ENCODE assay signal across 6 worm cellular contexts in the genomic region with DNA sequence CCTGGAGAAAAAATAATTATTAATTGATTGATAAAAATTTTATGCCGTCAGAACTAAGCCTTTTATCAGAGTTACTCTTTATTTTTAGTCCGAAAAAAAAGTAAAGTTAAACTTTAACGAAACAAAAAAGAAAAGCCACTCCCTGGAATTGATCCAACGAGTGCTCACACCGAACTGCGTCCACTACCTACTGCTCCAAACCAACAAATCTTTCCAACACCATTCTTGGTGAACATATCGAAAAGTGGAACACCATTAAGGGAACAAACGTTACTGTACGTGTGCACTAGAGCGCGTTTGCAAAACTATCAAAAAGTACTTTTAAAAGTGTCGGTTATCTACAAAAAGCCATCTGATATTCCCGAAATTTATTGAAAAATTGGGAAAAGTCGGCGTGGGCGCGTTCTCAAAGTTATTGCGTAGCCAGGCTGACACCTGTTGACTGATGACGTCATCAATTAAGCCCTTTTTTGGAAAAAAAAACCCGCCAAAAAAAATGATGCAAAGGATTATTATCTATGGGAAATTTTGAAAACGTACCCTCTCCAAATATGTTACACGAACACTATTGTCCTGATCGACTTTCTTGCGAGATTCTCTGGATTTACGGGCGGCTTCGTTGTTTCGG.
TF ChIP-seq lines count a peak whose summit lies in the region.

No protein-coding gene starts in this region.

TF ChIP-seq in whole organism, L3 larva, 47 proteins besides CTCF, POLR2A, EP300 and RAD21:
- TF ChIP-seq snpc-4 (tag; optimal IDR thresholded peaks at IDR 0.05; lab: Kevin White, UChicago) (peak; percentile 20), tbx-2 (tag; optimal IDR thresholded peaks at IDR 0.05; lab: Kevin White, UChicago) (no peak)

TF ChIP-seq in whole organism, L4 larva, 104 proteins besides CTCF, POLR2A, EP300 and RAD21 (continues in another document):
- peak; percentile 14 for TF ChIP-seq F10B5.3 (tag; optimal IDR thresholded peaks at IDR 0.05; lab: Kevin White, UChicago)
- no peak for TF ChIP-seq dve-1 (tag; optimal IDR thresholded peaks at IDR 0.05; lab: Kevin White, UChicago; ENCODE audit: insufficient read depth)
- TF ChIP-seq lin-1 (GFP tag; IDR thresholded peaks at IDR 0.05; lab: Robert Waterston, UW): peak; percentile 65
- TF ChIP-seq ceh-20 (GFP tag; IDR thresholded peaks at IDR 0.05; lab: Robert Waterston, UW): no peak
- TF ChIP-seq rbr-2 (tag; optimal IDR thresholded peaks at IDR 0.05; lab: Kevin White, UChicago): no peak
- TF ChIP-seq nhr-41 (GFP tag; IDR thresholded peaks at IDR 0.05; lab: Robert Waterston, UW): 0 out of 2 replicates have a peak, but pooled peaks have one; percentile 14
- TF ChIP-seq nhr-11 (tag; optimal IDR thresholded peaks at IDR 0.05; lab: Kevin White, UChicago): no peak
- peak; percentile 46 for TF ChIP-seq spr-1 (tag; optimal IDR thresholded peaks at IDR 0.05; lab: Kevin White, UChicago)
- TF ChIP-seq fkh-10 (GFP tag; optimal IDR thresholded peaks at IDR 0.05; lab: Kevin White, UChicago): no peak
- TF ChIP-seq daf-12 (tag; optimal IDR thresholded peaks at IDR 0.05; lab: Kevin White, UChicago): no peak
- TF ChIP-seq T26A8.4 (GFP tag; IDR thresholded peaks at IDR 0.05; lab: Robert Waterston, UW): peak; percentile 74
- peak; percentile 73 for TF ChIP-seq vab-7 (GFP tag; IDR thresholded peaks at IDR 0.05; lab: Robert Waterston, UW)
- no peak for TF ChIP-seq zfp-2 (tag; optimal IDR thresholded peaks at IDR 0.05; lab: Kevin White, UChicago)
- TF ChIP-seq arid-1 (GFP tag; conservative IDR thresholded peaks at IDR 0.05; lab: Robert Waterston, UW): peak; percentile 88
- no peak for TF ChIP-seq snpc-4 (tag; optimal IDR thresholded peaks at IDR 0.05; lab: Kevin White, UChicago)
- TF ChIP-seq tag-97 (GFP tag; IDR thresholded peaks at IDR 0.05; lab: Robert Waterston, UW): no peak

TF ChIP-seq in whole organism, early embryonic, 17 proteins besides CTCF, POLR2A, EP300 and RAD21:
- TF ChIP-seq tbx-37 (GFP tag; conservative IDR thresholded peaks at IDR 0.05; lab: Robert Waterston, UW) (no peak), hmbx-1 (tag; optimal IDR thresholded peaks at IDR 0.05; lab: Kevin White, UChicago) (no peak), scrt-1 (GFP tag; IDR thresholded peaks at IDR 0.05; lab: Robert Waterston, UW) (0 out of 2 replicates have a peak, but pooled peaks have one; percentile 10), hnd-1 (tag; optimal IDR thresholded peaks at IDR 0.05; lab: Kevin White, UChicago) (no peak), ama-1 (optimal IDR thresholded peaks at IDR 0.05; lab: Kevin White, UChicago) (no peak), pes-1 (GFP tag; IDR thresholded peaks at IDR 0.05; lab: Robert Waterston, UW) (peak; percentile 45; the same call in 1 of the 2 replicates), tbx-11 (GFP tag; IDR thresholded peaks at IDR 0.05; lab: Robert Waterston, UW) (no peak), F13C5.2 (tag; optimal IDR thresholded peaks at IDR 0.05; lab: Kevin White, UChicago) (no peak), ets-7 (tag; optimal IDR thresholded peaks at IDR 0.05; lab: Kevin White, UChicago) (no peak), tra-4 (tag; optimal IDR thresholded peaks at IDR 0.05; lab: Kevin White, UChicago) (no peak), ceh-13 (GFP tag; optimal IDR thresholded peaks at IDR 0.05; lab: Kevin White, UChicago) (no peak), hmg-4 (GFP tag; optimal IDR thresholded peaks at IDR 0.05; lab: Kevin White, UChicago) (no peak), ceh-36 (tag; optimal IDR thresholded peaks at IDR 0.05; lab: Kevin White, UChicago) (no peak), flt-1 (GFP tag; IDR thresholded peaks at IDR 0.05; lab: Robert Waterston, UW) (peak; percentile 66), aly-1 (tag; optimal IDR thresholded peaks at IDR 0.05; lab: Kevin White, UChicago) (no peak), sea-1 (GFP tag; conservative IDR thresholded peaks at IDR 0.05; lab: Robert Waterston, UW) (no peak), B0310.2 (tag; optimal IDR thresholded peaks at IDR 0.05; lab: Kevin White, UChicago) (no peak)

TF ChIP-seq in whole organism, midembryonic, 9 proteins besides CTCF, POLR2A, EP300 and RAD21:
- TF ChIP-seq med-1 (GFP tag; optimal IDR thresholded peaks at IDR 0.05; lab: Kevin White, UChicago; ENCODE audit: insufficient read depth) (no peak), tab-1 (GFP tag; IDR thresholded peaks at IDR 0.05; lab: Robert Waterston, UW) (0 out of 2 replicates have a peak, but pooled peaks have one; percentile 47), flt-1 (GFP tag; IDR thresholded peaks at IDR 0.05; lab: Robert Waterston, UW) (0 out of 2 replicates have a peak, but pooled peaks have one; percentile 40)

TF ChIP-seq in whole organism, mixed stage, embryonic, 35 proteins besides CTCF, POLR2A, EP300 and RAD21:
- TF ChIP-seq tbx-8 (GFP tag; optimal IDR thresholded peaks at IDR 0.05; lab: Kevin White, UChicago) (no peak), zip-8 (tag; optimal IDR thresholded peaks at IDR 0.05; lab: Kevin White, UChicago) (peak; percentile 99), cnd-1 (tag; optimal IDR thresholded peaks at IDR 0.05; lab: Kevin White, UChicago) (peak; percentile 23)

TF ChIP-seq in whole organism, young adult, 124 proteins besides CTCF, POLR2A, EP300 and RAD21 (continues in another document):
- TF ChIP-seq F49E8.2 (tag; optimal IDR thresholded peaks at IDR 0.05; lab: Kevin White, UChicago; ENCODE audit: insufficient read depth) (peak; percentile 67), Y56A3A.18 (GFP tag; IDR thresholded peaks at IDR 0.05; lab: Robert Waterston, UW) (peak; percentile 87; the same call in 1 of the 2 replicates), F10E7.11 (tag; optimal IDR thresholded peaks at IDR 0.05; lab: Kevin White, UChicago) (peak; percentile 50), him-1 (tag; optimal IDR thresholded peaks at IDR 0.05; lab: Kevin White, UChicago) (peak; percentile 49), madf-3 (GFP tag; IDR thresholded peaks at IDR 0.05; lab: Robert Waterston, UW) (peak; percentile 90), ceh-58 (GFP tag; IDR thresholded peaks at IDR 0.05; lab: Robert Waterston, UW) (0 out of 2 replicates have a peak, but pooled peaks have one; percentile 78), dox-1 (GFP tag; IDR thresholded peaks at IDR 0.05; lab: Robert Waterston, UW) (peak; percentile 79), cebp-2 (GFP tag; IDR thresholded peaks at IDR 0.05; lab: Robert Waterston, UW) (peak; percentile 89; the same call in 1 of the 2 replicates), ztf-6 (GFP tag; IDR thresholded peaks at IDR 0.05; lab: Robert Waterston, UW) (no peak), bed-1 (GFP tag; IDR thresholded peaks at IDR 0.05; lab: Robert Waterston, UW) (peak; percentile 81; the same call in 1 of the 2 replicates), F39B2.1 (GFP tag; IDR thresholded peaks at IDR 0.05; lab: Robert Waterston, UW) (peak; percentile 65; the same call in 1 of the 2 replicates), ztf-18 (tag; optimal IDR thresholded peaks at IDR 0.05; lab: Kevin White, UChicago) (peak; percentile 75), lin-26 (GFP tag; IDR thresholded peaks at IDR 0.05; lab: Robert Waterston, UW) (peak; percentile 98), zfh-2 (GFP tag; conservative IDR thresholded peaks at IDR 0.05; lab: Robert Waterston, UW) (no peak), chd-7 (tag; optimal IDR thresholded peaks at IDR 0.05; lab: Kevin White, UChicago) (peak; percentile 74), F55B11.4 (tag; optimal IDR thresholded peaks at IDR 0.05; lab: Kevin White, UChicago; ENCODE audit: borderline replicate concordance, insufficient read depth) (no peak), xnd-1 (tag; optimal IDR thresholded peaks at IDR 0.05; lab: Kevin White, UChicago) (no peak), B0019.2 (GFP tag; conservative IDR thresholded peaks at IDR 0.05; lab: Robert Waterston, UW) (0 out of 2 replicates have a peak, but pooled peaks have one; percentile 39), aptf-3 (GFP tag; IDR thresholded peaks at IDR 0.05; lab: Robert Waterston, UW) (0 out of 2 replicates have a peak, but pooled peaks have one; percentile 65), Y53F4B.3 (GFP tag; IDR thresholded peaks at IDR 0.05; lab: Robert Waterston, UW) (peak; percentile 88), mcd-1 (GFP tag; IDR thresholded peaks at IDR 0.05; lab: Robert Waterston, UW) (peak; percentile 65), F33H1.4 (GFP tag; IDR thresholded peaks at IDR 0.05; lab: Robert Waterston, UW) (no peak), let-526 (GFP tag; IDR thresholded peaks at IDR 0.05; lab: Robert Waterston, UW) (no peak), C17E4.6 (GFP tag; IDR thresholded peaks at IDR 0.05; lab: Robert Waterston, UW) (0 out of 2 replicates have a peak, but pooled peaks have one; percentile 62), nhr-90 (tag; optimal IDR thresholded peaks at IDR 0.05; lab: Kevin White, UChicago) (peak; percentile 89), rec-8 (tag; optimal IDR thresholded peaks at IDR 0.05; lab: Kevin White, UChicago) (peak; percentile 46 to 83), snpc-1.1 (tag; optimal IDR thresholded peaks at IDR 0.05; lab: Kevin White, UChicago; ENCODE audit: insufficient read depth) (peak; percentile 68), madf-6 (GFP tag; IDR thresholded peaks at IDR 0.05; lab: Robert Waterston, UW) (peak; percentile 77), hsf-1 (GFP tag; IDR thresholded peaks at IDR 0.05; lab: Robert Waterston, UW) (peak; percentile 87), T26A5.8 (tag; optimal IDR thresholded peaks at IDR 0.05; lab: Kevin White, UChicago) (peak; percentile 86), ztf-26 (tag; optimal IDR thresholded peaks at IDR 0.05; lab: Kevin White, UChicago) (no peak), T07F8.4 (tag; optimal IDR thresholded peaks at IDR 0.05; lab: Kevin White, UChicago) (peak; percentile 55), repo-1 (tag; optimal IDR thresholded peaks at IDR 0.05; lab: Kevin White, UChicago) (no peak), lag-1 (GFP tag; IDR thresholded peaks at IDR 0.05; lab: Robert Waterston, UW) (0 out of 2 replicates have a peak, but pooled peaks have one; percentile 58), cebp-1 (GFP tag; IDR thresholded peaks at IDR 0.05; lab: Robert Waterston, UW) (0 out of 2 replicates have a peak, but pooled peaks have one; percentile 52), cebp-1 (tag; optimal IDR thresholded peaks at IDR 0.05; lab: Kevin White, UChicago) (peak; percentile 85), ZK185.1 (tag; optimal IDR thresholded peaks at IDR 0.05; lab: Kevin White, UChicago; ENCODE audit: poor library complexity, severe bottlenecking) (peak; percentile 47), B0261.1 (tag; optimal IDR thresholded peaks at IDR 0.05; lab: Kevin White, UChicago) (peak; percentile 79), F52B5.7 (tag; optimal IDR thresholded peaks at IDR 0.05; lab: Kevin White, UChicago) (peak; percentile 84), C06A6.2 (GFP tag; conservative IDR thresholded peaks at IDR 0.05; lab: Robert Waterston, UW) (no peak), pha-4 (tag; optimal IDR thresholded peaks at IDR 0.05; lab: Kevin White, UChicago) (no peak), dpl-1 (GFP tag; optimal IDR thresholded peaks at IDR 0.05; lab: Kevin White, UChicago) (peak; percentile 6), ztf-3 (GFP tag; optimal IDR thresholded peaks at IDR 0.05; lab: Kevin White, UChicago) (no peak)
